Worm (Caenorhabditis elegans): Measurements from ENCODE around the gene tyra-3.

Gene tyra-3

ce11 chrX:4947749-4948148 lies at the start of gene tyra-3:
TSS of gene tyra-3 (plus strand) at chrX:4948049.
- TF ChIP-seq mdl-1 (tag; optimal IDR thresholded peaks at IDR 0.05) (no peak), F13H6.1 (tag; optimal IDR thresholded peaks at IDR 0.05) (no peak), nhr-21 (tag; optimal IDR thresholded peaks at IDR 0.05) (no peak), C34F6.9 (tag; optimal IDR thresholded peaks at IDR 0.05) (no peak)

ce11 chrX:4899623-4900022 lies 48.2 kb upstream of the tyra-3 start:
- no peak for TF ChIP-seq nhr-129 (tag; optimal IDR thresholded peaks at IDR 0.05)
- no peak for TF ChIP-seq ama-1 (optimal IDR thresholded peaks at IDR 0.05)
- no peak for TF ChIP-seq dmd-4 (tag; optimal IDR thresholded peaks at IDR 0.05)
- TF ChIP-seq nhr-11 (tag; optimal IDR thresholded peaks at IDR 0.05), result no peak
- no peak for TF ChIP-seq mbf-1 (tag; optimal IDR thresholded peaks at IDR 0.05)
- no peak for TF ChIP-seq crh-2 (tag; optimal IDR thresholded peaks at IDR 0.05)
- TF ChIP-seq egl-27 (tag; optimal IDR thresholded peaks at IDR 0.05), result no peak
- TF ChIP-seq nhr-77 (tag; optimal IDR thresholded peaks at IDR 0.05), result no peak
- TF ChIP-seq lin-13 (GFP tag; optimal IDR thresholded peaks at IDR 0.05), result no peak
- peak; percentile 12 for TF ChIP-seq unc-55 (GFP tag; optimal IDR thresholded peaks at IDR 0.05)
- TF ChIP-seq sma-3 (GFP tag; optimal IDR thresholded peaks at IDR 0.05), result no peak
- TF ChIP-seq peb-1 (tag; optimal IDR thresholded peaks at IDR 0.05), result no peak
- no peak for TF ChIP-seq fos-1 (tag; optimal IDR thresholded peaks at IDR 0.05)
- peak; percentile 69 for TF ChIP-seq Y55F3AM.14 (GFP tag; optimal IDR thresholded peaks at IDR 0.05)
- peak; percentile 43 for TF ChIP-seq sma-9 (GFP tag; optimal IDR thresholded peaks at IDR 0.05)
- TF ChIP-seq sma-9 (tag; optimal IDR thresholded peaks at IDR 0.05), result no peak
- TF ChIP-seq blmp-1 (tag; optimal IDR thresholded peaks at IDR 0.05; ENCODE audit: insufficient read depth), result no peak
- TF ChIP-seq unc-62 (GFP tag; optimal IDR thresholded peaks at IDR 0.05), result no peak
- peak; percentile 17 for TF ChIP-seq C34F6.9 (tag; optimal IDR thresholded peaks at IDR 0.05)
- TF ChIP-seq F13H6.1 (tag; optimal IDR thresholded peaks at IDR 0.05), result peak; percentile 58

ce11 chrX:4900685-4901084 lies 47.2 kb upstream of the tyra-3 start, which contains the start of gene T07F12.4:
TSS of gene T07F12.4 (minus strand) at chrX:4900814.
- no peak for TF ChIP-seq fos-1 (tag; optimal IDR thresholded peaks at IDR 0.05)
- TF ChIP-seq unc-55 (GFP tag; optimal IDR thresholded peaks at IDR 0.05), result no peak
- no peak for TF ChIP-seq gmeb-1 (tag; optimal IDR thresholded peaks at IDR 0.05)
- TF ChIP-seq F13H6.1 (tag; optimal IDR thresholded peaks at IDR 0.05), result no peak

ce11 chrX:4901974-4902373 lies 45.9 kb upstream of the tyra-3 start:
- TF ChIP-seq zag-1 (tag; optimal IDR thresholded peaks at IDR 0.05) (peak; percentile 26), lin-39 (tag; optimal IDR thresholded peaks at IDR 0.05) (no peak), nhr-25 (tag; optimal IDR thresholded peaks at IDR 0.05) (no peak), nhr-21 (tag; optimal IDR thresholded peaks at IDR 0.05) (no peak), mab-5 (tag; optimal IDR thresholded peaks at IDR 0.05) (no peak), skn-1 (tag; optimal IDR thresholded peaks at IDR 0.05) (no peak), sma-9 (GFP tag; optimal IDR thresholded peaks at IDR 0.05) (peak; percentile 17), sma-9 (tag; optimal IDR thresholded peaks at IDR 0.05) (no peak)

- TF ChIP-seq nhr-10 (tag; optimal IDR thresholded peaks at IDR 0.05), result no peak
- TF ChIP-seq nhr-237 (tag; optimal IDR thresholded peaks at IDR 0.05), result no peak
- no peak for TF ChIP-seq nhr-23 (tag; optimal IDR thresholded peaks at IDR 0.05)
- no peak for TF ChIP-seq lin-39 (tag; optimal IDR thresholded peaks at IDR 0.05)
- TF ChIP-seq ztf-4 (tag; optimal IDR thresholded peaks at IDR 0.05), result no peak
- no peak for TF ChIP-seq unc-62 (GFP tag; optimal IDR thresholded peaks at IDR 0.05)
- TF ChIP-seq ceh-16 (tag; optimal IDR thresholded peaks at IDR 0.05), result no peak
Observed at ce11 chrX:4902376-4902775, 45.5 kb upstream of the tyra-3 start.

- TF ChIP-seq ZK546.5 (tag; optimal IDR thresholded peaks at IDR 0.05) (no peak), fos-1 (tag; optimal IDR thresholded peaks at IDR 0.05) (peak; percentile 81), mbf-1 (tag; optimal IDR thresholded peaks at IDR 0.05) (no peak), sem-4 (tag; optimal IDR thresholded peaks at IDR 0.05) (no peak), unc-62 (GFP tag; optimal IDR thresholded peaks at IDR 0.05) (no peak), crh-2 (tag; optimal IDR thresholded peaks at IDR 0.05) (peak; percentile 25), zag-1 (tag; optimal IDR thresholded peaks at IDR 0.05) (no peak), nhr-25 (tag; optimal IDR thresholded peaks at IDR 0.05) (no peak), R02D3.7 (tag; optimal IDR thresholded peaks at IDR 0.05) (no peak), egl-27 (tag; optimal IDR thresholded peaks at IDR 0.05) (no peak), nhr-10 (tag; optimal IDR thresholded peaks at IDR 0.05) (no peak), nhr-77 (tag; optimal IDR thresholded peaks at IDR 0.05) (no peak), C34F6.9 (tag; optimal IDR thresholded peaks at IDR 0.05) (no peak), blmp-1 (tag; optimal IDR thresholded peaks at IDR 0.05; ENCODE audit: insufficient read depth) (no peak), elt-1 (tag; optimal IDR thresholded peaks at IDR 0.05) (no peak), F13H6.1 (tag; optimal IDR thresholded peaks at IDR 0.05) (no peak), elt-3 (tag; optimal IDR thresholded peaks at IDR 0.05) (no peak), peb-1 (tag; optimal IDR thresholded peaks at IDR 0.05) (no peak)
Observed at ce11 chrX:4905804-4906203, 42.0 kb upstream of the tyra-3 start, which contains the start of gene K05B2.2. TSS of gene K05B2.2 (plus strand) at chrX:4906081.
